Fruit fly (Drosophila melanogaster) whole organism, embryonic: ENCODE results near the gene CG5080.

Source experiments
- Ada2b ChIP-seq: fragments of 200-800 bp; sonication (Bioruptor generic); IDR thresholded peaks from 2 replicates; pipeline ENCODE4 v1.3.6; 2022; ENCODE audit warnings: missing biosample characterization, missing genetic modification characterization
- CG10147 ChIP-seq: fragments of 200-800 bp; sonication (Bioruptor generic); optimal IDR thresholded peaks from 2 replicates; lab custom pipeline; 2019; ENCODE audit warnings: missing biosample characterization, mild to moderate bottlenecking, missing genetic modification characterization, moderate library complexity
- CG10209 ChIP-seq: fragments of 200-800 bp; sonication (Bioruptor generic); optimal IDR thresholded peaks from 3 replicates; lab custom pipeline; 2017; ENCODE audit warnings: missing biosample characterization, mild to moderate bottlenecking, missing genetic modification characterization, missing genetic modification reagents
- CG12391 ChIP-seq: fragments of 200-800 bp; sonication (Bioruptor generic); optimal IDR thresholded peaks from 3 replicates; lab custom pipeline; 2018; ENCODE audit warnings: missing biosample characterization, mild to moderate bottlenecking, missing genetic modification characterization, moderate library complexity
- CG12659 ChIP-seq: fragments of 200-800 bp; sonication (Bioruptor generic); optimal IDR thresholded peaks from 3 replicates; lab custom pipeline; 2017; ENCODE audit warnings: mild to moderate bottlenecking, missing biosample characterization, missing genetic modification reagents, missing genetic modification characterization
- CG13775 ChIP-seq: fragments of 200-800 bp; sonication (Bioruptor generic); optimal IDR thresholded peaks from 3 replicates; lab custom pipeline; 2017; ENCODE audit warnings: missing biosample characterization, mild to moderate bottlenecking, missing genetic modification characterization
- CG17385 ChIP-seq: fragments of 200-800 bp; sonication (Bioruptor generic); optimal IDR thresholded peaks from 3 replicates; lab custom pipeline; 2018; ENCODE audit warnings: missing biosample characterization, mild to moderate bottlenecking, missing genetic modification characterization
- CG17612 ChIP-seq: fragments of 200-800 bp; sonication (Bioruptor generic); IDR thresholded peaks from 2 replicates; pipeline ENCODE4 v1.3.6; 2022; ENCODE audit warnings: missing biosample characterization, missing genetic modification characterization
- CG18599 ChIP-seq: fragments of 200-800 bp; sonication (Bioruptor generic); optimal IDR thresholded peaks from 3 replicates; lab custom pipeline; 2017; ENCODE audit warnings: missing biosample characterization, missing genetic modification characterization, mild to moderate bottlenecking, moderate library complexity, missing genetic modification reagents
- CG2712 ChIP-seq: fragments of 200-800 bp; optimal IDR thresholded peaks from 3 replicates; lab custom pipeline; 2019; ENCODE audit warnings: missing biosample characterization, mild to moderate bottlenecking, missing genetic modification characterization, moderate library complexity
- CG3281 ChIP-seq: fragments of 200-800 bp; sonication (Bioruptor generic); optimal IDR thresholded peaks from 3 replicates; lab custom pipeline; 2017; ENCODE audit warnings: missing biosample characterization, mild to moderate bottlenecking, missing genetic modification characterization
- CG7556 ChIP-seq: fragments of 200-800 bp; sonication (Bioruptor generic); optimal IDR thresholded peaks from 2 replicates; lab custom pipeline; 2017; ENCODE audit warnings: missing biosample characterization, mild to moderate bottlenecking, missing genetic modification characterization
- CG7839 ChIP-seq: fragments of 200-800 bp; sonication (Bioruptor generic); optimal IDR thresholded peaks from 3 replicates; lab custom pipeline; 2018; ENCODE audit warnings: missing biosample characterization, mild to moderate bottlenecking, missing genetic modification characterization, moderate library complexity
- CG8944 ChIP-seq: fragments of 200-800 bp; sonication (Bioruptor generic); optimal IDR thresholded peaks from 3 replicates; lab custom pipeline; 2016; ENCODE audit warnings: missing biosample characterization, missing genetic modification characterization
- CG9609 ChIP-seq: fragments of 200-800 bp; sonication (Bioruptor generic); optimal IDR thresholded peaks from 3 replicates; lab custom pipeline; 2016; ENCODE audit warnings: missing biosample characterization, missing genetic modification characterization
- CG9727 ChIP-seq: fragments of 200-800 bp; sonication (Bioruptor generic); optimal IDR thresholded peaks from 3 replicates; lab custom pipeline; 2017; ENCODE audit warnings: missing biosample characterization, mild to moderate bottlenecking, missing genetic modification characterization
- CG9932 ChIP-seq: fragments of 200-800 bp; sonication (Bioruptor generic); IDR thresholded peaks from 2 replicates; pipeline ENCODE4 v1.3.6; 2022; ENCODE audit warnings: missing biosample characterization, missing genetic modification characterization
- CoRest ChIP-seq: fragments of 200-800 bp; sonication (Bioruptor generic); optimal IDR thresholded peaks from 3 replicates; lab custom pipeline; 2018; ENCODE audit warnings: missing biosample characterization, mild to moderate bottlenecking, missing genetic modification characterization, moderate library complexity
- Deaf1 ChIP-seq: fragments of 200-800 bp; optimal IDR thresholded peaks from 3 replicates; lab custom pipeline; 2019; ENCODE audit warnings: missing biosample characterization, mild to moderate bottlenecking, missing genetic modification characterization, moderate library complexity
- Dek ChIP-seq: fragments of 200-800 bp; sonication (Bioruptor generic); optimal IDR thresholded peaks from 3 replicates; lab custom pipeline; 2019; ENCODE audit warnings: missing biosample characterization, mild to moderate bottlenecking, missing genetic modification characterization, moderate library complexity
- Fer1 ChIP-seq: fragments of 200-800 bp; sonication (Bioruptor generic); optimal IDR thresholded peaks from 2 replicates; lab custom pipeline; 2017; ENCODE audit warnings: missing biosample characterization, mild to moderate bottlenecking, missing genetic modification characterization
- Hmr ChIP-seq: fragments of 200-800 bp; sonication (Bioruptor generic); optimal IDR thresholded peaks from 3 replicates; lab custom pipeline; 2017; ENCODE audit warnings: mild to moderate bottlenecking, missing biosample characterization, missing genetic modification reagents, missing genetic modification characterization
- Hr51 ChIP-seq, 2 experiments: fragments of 200-800 bp; sonication (Bioruptor generic); optimal IDR thresholded peaks; 2 replicates in 1 of 2; 3 replicates in 1 of 2; lab custom pipeline; 2016 to 2018; ENCODE audit warnings: missing biosample characterization in 2 of 2, missing genetic modification characterization in 2 of 2, mild to moderate bottlenecking in 1 of 2, moderate library complexity in 1 of 2
- Med ChIP-seq: fragments of 200-800 bp; sonication (Bioruptor generic); peaks from one replicate; lab custom pipeline; 2016; ENCODE audit warnings: missing biosample characterization, missing genetic modification characterization, mild to moderate bottlenecking, inconsistent platforms, moderate library complexity
- Meics ChIP-seq: fragments of 200-800 bp; sonication (Bioruptor generic); optimal IDR thresholded peaks from 2 replicates; lab custom pipeline; 2017; ENCODE audit warnings: missing biosample characterization, mild to moderate bottlenecking, missing genetic modification characterization
- Sox102F ChIP-seq: fragments of 200-800 bp; sonication (Bioruptor generic); optimal IDR thresholded peaks from 2 replicates; lab custom pipeline; 2018; ENCODE audit warnings: missing biosample characterization, mild to moderate bottlenecking, missing genetic modification characterization, moderate library complexity
- Xbp1 ChIP-seq: fragments of 200-800 bp; sonication (Bioruptor generic); optimal IDR thresholded peaks from 3 replicates; lab custom pipeline; 2016; ENCODE audit warnings: missing biosample characterization, mild to moderate bottlenecking, missing genetic modification characterization
- abd-A ChIP-seq: fragments of 200-800 bp; sonication (Bioruptor generic); optimal IDR thresholded peaks from 3 replicates; lab custom pipeline; 2019; ENCODE audit warnings: missing biosample characterization, mild to moderate bottlenecking, missing genetic modification characterization, moderate library complexity
- az2 ChIP-seq: fragments of 200-800 bp; sonication (Bioruptor generic); optimal IDR thresholded peaks from 3 replicates; lab custom pipeline; 2016; ENCODE audit warnings: missing biosample characterization, missing genetic modification characterization
- bcd ChIP-seq: fragments of 200-800 bp; sonication (Bioruptor generic); optimal IDR thresholded peaks from 2 replicates; lab custom pipeline; 2017; ENCODE audit warnings: missing biosample characterization, mild to moderate bottlenecking, missing genetic modification characterization
- chm ChIP-seq: fragments of 200-800 bp; sonication (Bioruptor generic); IDR thresholded peaks from 2 replicates; pipeline ENCODE4 v1.3.6; 2022; ENCODE audit warnings: missing biosample characterization, missing genetic modification characterization
- gem ChIP-seq: fragments of 200-800 bp; sonication (Bioruptor generic); optimal IDR thresholded peaks from 2 replicates; lab custom pipeline; 2019; ENCODE audit warnings: missing biosample characterization, mild to moderate bottlenecking, missing genetic modification characterization, moderate library complexity
- grau ChIP-seq: fragments of 200-800 bp; optimal IDR thresholded peaks from 3 replicates; lab custom pipeline; 2019; ENCODE audit warnings: missing biosample characterization, mild to moderate bottlenecking, missing genetic modification characterization, moderate library complexity
- grn ChIP-seq: fragments of 200-800 bp; sonication (Bioruptor generic); optimal IDR thresholded peaks from 3 replicates; lab custom pipeline; 2017; ENCODE audit warnings: missing biosample characterization, missing genetic modification characterization
- org-1 ChIP-seq: fragments of 200-800 bp; sonication (Bioruptor generic); optimal IDR thresholded peaks from 2 replicates; lab custom pipeline; 2017; ENCODE audit warnings: missing biosample characterization, missing genetic modification characterization
- phol ChIP-seq: fragments of 200-800 bp; sonication (Bioruptor generic); optimal IDR thresholded peaks from 3 replicates; lab custom pipeline; 2018; ENCODE audit warnings: missing biosample characterization, mild to moderate bottlenecking, missing genetic modification characterization, moderate library complexity
- prd ChIP-seq, 3 experiments: fragments of >200 bp in 2 of 3; fragments of 200-800 bp in 1 of 3; sonication (Bioruptor generic) in 1 of 3; optimal IDR thresholded peaks in 2 of 3; IDR thresholded peaks in 1 of 3; 2 replicates in 2 of 3; 3 replicates in 1 of 3; pipeline versions ENCODE4 v1.3.6 to Lab custom; 2017 to 2022; ENCODE audit warnings: missing biosample characterization in 1 of 3, missing genetic modification characterization in 1 of 3
- row ChIP-seq: fragments of 200-800 bp; sonication (Bioruptor generic); IDR thresholded peaks from 3 replicates; pipeline ENCODE4 v1.3.6; 2022; ENCODE audit warnings: missing biosample characterization, missing genetic modification characterization
- scrt ChIP-seq: fragments of 200-800 bp; sonication (Bioruptor generic); optimal IDR thresholded peaks from 2 replicates; lab custom pipeline; 2018; ENCODE audit warnings: missing biosample characterization, mild to moderate bottlenecking, missing genetic modification characterization, moderate library complexity
- sens ChIP-seq: fragments of 200-800 bp; sonication (Bioruptor generic); peaks from one replicate; lab custom pipeline; 2016; ENCODE audit warnings: missing biosample characterization, missing genetic modification characterization
- shn ChIP-seq: fragments of 200-800 bp; sonication (Bioruptor generic); optimal IDR thresholded peaks from 3 replicates; lab custom pipeline; 2016; ENCODE audit warnings: missing biosample characterization, missing genetic modification characterization
- slbo ChIP-seq: fragments of 200-800 bp; sonication (Bioruptor generic); IDR thresholded peaks from 2 replicates; pipeline ENCODE4 v1.3.6; 2022; ENCODE audit warnings: missing biosample characterization, missing genetic modification characterization
- sna ChIP-seq: fragments of 200-800 bp; sonication (Bioruptor generic); IDR thresholded peaks from 2 replicates; pipeline ENCODE4 v1.3.6; 2022; ENCODE audit warnings: missing biosample characterization, missing genetic modification characterization; ENCODE audit not compliant: partially characterized antibody
- stc ChIP-seq: fragments of 200-800 bp; sonication (Bioruptor generic); IDR thresholded peaks from 2 replicates; pipeline ENCODE4 v1.3.6; 2022; ENCODE audit warnings: missing biosample characterization, missing genetic modification characterization
- tap ChIP-seq: fragments of 200-800 bp; optimal IDR thresholded peaks from 3 replicates; lab custom pipeline; 2019; ENCODE audit warnings: missing biosample characterization, mild to moderate bottlenecking, missing genetic modification characterization, moderate library complexity

CG5080 gene

dm6 chr2L:1142730-1143281 lies 20.9 kb downstream of the CG5080 start, which contains the start of gene MFS3 (continued):
- TF ChIP-seq chm (GFP tag; lab: Robert Waterston, UW) = no peak
- TF ChIP-seq CG17612 (GFP tag; lab: Robert Waterston, UW) = no peak
- no peak for TF ChIP-seq sna (GFP tag; lab: Robert Waterston, UW)
- TF ChIP-seq, all 482 proteins: peak for 122

DNA sequence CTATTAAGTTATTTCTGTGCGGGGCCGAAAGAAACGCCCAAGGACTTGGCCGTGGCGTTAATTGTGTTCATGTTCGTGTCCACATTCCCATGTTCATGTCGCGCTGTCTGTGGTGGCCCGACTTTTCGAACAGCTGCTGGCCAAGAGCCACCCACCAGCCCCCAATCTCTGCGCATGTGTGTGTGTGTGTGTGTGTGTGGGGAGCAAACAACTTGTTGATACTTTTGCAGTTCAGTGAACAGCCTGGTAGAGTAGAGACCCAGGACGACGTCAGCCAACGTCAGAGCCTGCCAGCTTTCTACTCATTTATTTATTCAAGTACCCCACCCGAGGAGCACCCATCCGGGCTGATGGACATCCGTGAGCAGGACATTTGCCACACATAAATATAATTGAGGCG lies 26.7 kb downstream of the CG5080 start:
- no peak for TF ChIP-seq CG9609 (GFP tag; lab: Kevin White, UChicago)
- TF ChIP-seq scrt (GFP tag; lab: Kevin White, UChicago) = peak; percentile 93
- TF ChIP-seq abd-A (tag; lab: Kevin White, UChicago) = peak; percentile 1
- peak; percentile 11 for TF ChIP-seq Med
- TF ChIP-seq Ada2b (GFP tag; lab: Robert Waterston, UW) = no peak

DNA sequence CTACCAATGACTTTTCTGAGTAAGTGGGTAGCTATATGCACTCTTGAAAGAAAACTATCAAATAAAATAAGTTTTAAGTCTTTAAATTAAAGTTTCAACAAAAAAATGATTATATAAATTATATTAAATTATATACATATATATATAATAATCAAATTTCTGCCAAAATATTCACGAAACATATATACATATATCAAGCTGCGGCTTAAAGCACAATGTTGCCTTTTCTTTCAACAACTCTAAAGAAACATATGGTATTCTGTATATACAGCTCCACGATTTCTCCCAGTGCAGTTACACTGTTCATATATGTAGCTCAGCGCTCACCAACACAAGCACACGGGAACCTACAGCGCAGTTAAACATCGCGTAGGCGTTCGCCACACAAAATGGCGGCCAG lies 28.2 kb downstream of the CG5080 start:
- TF ChIP-seq Fer1 = peak; percentile 50
- no peak for TF ChIP-seq tap (tag; lab: Kevin White, UChicago)
- peak; percentile 15 for TF ChIP-seq CoRest (tag; lab: Kevin White, UChicago)
- peak; percentile 65 for TF ChIP-seq gem (tag; lab: Kevin White, UChicago)
- peak; percentile 8 for TF ChIP-seq az2 (GFP tag; lab: Kevin White, UChicago)
- TF ChIP-seq slbo (GFP tag; lab: Robert Waterston, UW) = peak; percentile 32; the same call in 1 of the 2 replicates
- no peak for TF ChIP-seq grn
- 0 out of 3 replicates have a peak, but pooled peaks have one; percentile 33 for TF ChIP-seq row (GFP tag; lab: Robert Waterston, UW)
- peak; percentile 47 for TF ChIP-seq CG3281 (GFP tag; lab: Kevin White, UChicago)
- TF ChIP-seq CG17385 (GFP tag; lab: Kevin White, UChicago) = peak; percentile 7
- TF ChIP-seq Dek (tag; lab: Kevin White, UChicago) = peak; percentile 29
- TF ChIP-seq CG7839 (tag; lab: Kevin White, UChicago) = peak; percentile 19
- TF ChIP-seq CG8944 (GFP tag; lab: Kevin White, UChicago) = no peak
- peak; percentile 16 for TF ChIP-seq CG12659 (GFP tag; lab: Kevin White, UChicago)
- peak; percentile 24 for TF ChIP-seq Xbp1 (GFP tag; lab: Kevin White, UChicago)
- peak; percentile 31 for TF ChIP-seq CG10147
- TF ChIP-seq CG13775 = peak; percentile 16
- TF ChIP-seq CG2712 (tag; lab: Kevin White, UChicago) = peak; percentile 19
- peak; percentile 11 for TF ChIP-seq Deaf1 (tag; lab: Kevin White, UChicago)
- no peak for TF ChIP-seq org-1
- TF ChIP-seq Hr51 (GFP tag; optimal IDR thresholded peaks at IDR 0.05; lab: Kevin White, UChicago) = no peak
- no peak for TF ChIP-seq stc (GFP tag; lab: Robert Waterston, UW)
- peak; percentile 31 for TF ChIP-seq CG10209 (GFP tag; lab: Kevin White, UChicago)
- TF ChIP-seq CG12391 = peak; percentile 34
- TF ChIP-seq CG9932 (GFP tag; lab: Robert Waterston, UW) = peak; percentile 12; the same call in 1 of the 2 replicates
- TF ChIP-seq sens (GFP tag; lab: Kevin White, UChicago) = peak; percentile 45
- peak; percentile 29 for TF ChIP-seq CG9727 (GFP tag; lab: Kevin White, UChicago)
- no peak for TF ChIP-seq shn (GFP tag; lab: Kevin White, UChicago)
- TF ChIP-seq Meics (GFP tag; lab: Kevin White, UChicago) = peak; percentile 63
- peak; percentile 71 for TF ChIP-seq CG18599
- peak; percentile 56 for TF ChIP-seq CG7556 (GFP tag; lab: Kevin White, UChicago)
- TF ChIP-seq Hmr (GFP tag; lab: Kevin White, UChicago) = peak; percentile 67
- peak; percentile 22 for TF ChIP-seq bcd
- peak; percentile 40 for TF ChIP-seq Sox102F (GFP tag; lab: Kevin White, UChicago)
- TF ChIP-seq prd (optimal IDR thresholded peaks at IDR 0.05; lab: Kevin White, UChicago) = no peak
- TF ChIP-seq prd (GFP tag; IDR thresholded peaks at IDR 0.05; lab: Robert Waterston, UW) = 0 out of 3 replicates have a peak, but pooled peaks have one; percentile 10
- TF ChIP-seq grau = peak; percentile 36
- peak; percentile 5 for TF ChIP-seq phol (tag; lab: Kevin White, UChicago)
